Fruit fly (Drosophila melanogaster): ENCODE measurements around the gene CG6845.

The CG6845 gene

DNA sequence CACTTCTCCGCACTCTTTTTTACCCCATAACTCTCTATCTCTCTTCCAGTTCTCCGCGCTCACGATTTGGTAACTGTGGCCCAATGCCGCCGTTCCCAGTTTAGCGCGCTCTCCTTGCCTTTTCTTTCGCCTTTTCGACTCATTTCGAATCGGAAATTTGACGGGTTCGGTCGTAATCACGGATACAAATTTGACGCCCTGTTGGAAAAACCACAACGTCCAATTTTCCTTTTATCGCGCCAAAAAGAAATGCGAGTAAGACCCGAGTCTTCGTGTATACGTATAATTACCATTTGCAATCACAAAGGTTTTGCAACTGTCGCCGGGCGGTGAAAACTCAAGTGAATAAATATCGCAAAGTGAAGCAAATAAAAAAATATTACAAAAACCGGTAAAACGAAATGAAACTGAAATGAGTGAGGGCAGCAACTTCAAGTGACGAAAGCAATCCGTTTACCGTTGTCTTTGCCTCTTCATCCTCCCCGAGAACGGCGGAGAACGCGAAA is 16.9 kb upstream of the CG6845 start, which contains the start of gene Pdk1 (continued):
- peak; percentile 66 for TF ChIP-seq CG13894 (tag; optimal IDR thresholded peaks at IDR 0.05)
- no peak for TF ChIP-seq gsb (GFP tag; IDR thresholded peaks at IDR 0.05)
- TF ChIP-seq NK7.1 (GFP tag; optimal IDR thresholded peaks at IDR 0.05), result no peak
- TF ChIP-seq Fer2 (tag; optimal IDR thresholded peaks at IDR 0.05), result no peak
- peak; percentile 51; the same call in 1 of the 2 replicates for TF ChIP-seq Adf1 (GFP tag; IDR thresholded peaks at IDR 0.05)
- no peak for TF ChIP-seq h (optimal IDR thresholded peaks at IDR 0.05)
- peak; percentile 8 for TF ChIP-seq cwo (GFP tag; optimal IDR thresholded peaks at IDR 0.05)
- peak; percentile 13 for TF ChIP-seq mirr (GFP tag; optimal IDR thresholded peaks at IDR 0.05)
- TF ChIP-seq vnd (GFP tag; IDR thresholded peaks at IDR 0.05; ENCODE audit: partially characterized antibody), result no peak
- TF ChIP-seq klu (GFP tag; IDR thresholded peaks at IDR 0.05), result no peak
- no peak for TF ChIP-seq CG1529 (GFP tag; optimal IDR thresholded peaks at IDR 0.05)
- TF ChIP-seq CG10274 (GFP tag; optimal IDR thresholded peaks at IDR 0.05), result no peak
- TF ChIP-seq CG2712 (tag; optimal IDR thresholded peaks at IDR 0.05), result peak; percentile 25
- no peak for TF ChIP-seq Lhr (GFP tag; optimal IDR thresholded peaks at IDR 0.05)
- TF ChIP-seq abd-A (tag; optimal IDR thresholded peaks at IDR 0.05), result peak; percentile 88
- TF ChIP-seq Bgb (GFP tag; IDR thresholded peaks at IDR 0.05; ENCODE audit: partially characterized antibody), result peak; percentile 71
- no peak for TF ChIP-seq ken (GFP tag; IDR thresholded peaks at IDR 0.05)
- TF ChIP-seq Atf6 (GFP tag; IDR thresholded peaks at IDR 0.05), result no peak
- TF ChIP-seq Asciz (GFP tag; optimal IDR thresholded peaks at IDR 0.05), result no peak
- no peak for TF ChIP-seq CrebB (tag; optimal IDR thresholded peaks at IDR 0.05)
- TF ChIP-seq Bdp1 (GFP tag; optimal IDR thresholded peaks at IDR 0.05), result no peak
- TF ChIP-seq hbn (GFP tag; IDR thresholded peaks at IDR 0.05; ENCODE audit: partially characterized antibody), result 0 out of 2 replicates have a peak, but pooled peaks have one; percentile 17
- TF ChIP-seq gcm (GFP tag; optimal IDR thresholded peaks at IDR 0.05), result no peak
- peak; percentile 33; the same call in 1 of the 3 replicates for TF ChIP-seq Opbp (GFP tag; IDR thresholded peaks at IDR 0.05; ENCODE audit: partially characterized antibody)
- peak; percentile 89 for TF ChIP-seq pros (GFP tag; optimal IDR thresholded peaks at IDR 0.05)
- TF ChIP-seq NC2α (GFP tag; optimal IDR thresholded peaks at IDR 0.05), result peak; percentile 31
- TF ChIP-seq slbo (GFP tag; IDR thresholded peaks at IDR 0.05), result no peak
- TF ChIP-seq Spps (tag; optimal IDR thresholded peaks at IDR 0.05), result no peak
- peak; percentile 60 for TF ChIP-seq ato (GFP tag; IDR thresholded peaks at IDR 0.05; ENCODE audit: partially characterized antibody)
- TF ChIP-seq pho (GFP tag; optimal IDR thresholded peaks at IDR 0.05), result peak; percentile 16
- TF ChIP-seq aop (GFP tag; IDR thresholded peaks at IDR 0.05), result peak; percentile 31; the same call in 1 of the 2 replicates

DNA sequence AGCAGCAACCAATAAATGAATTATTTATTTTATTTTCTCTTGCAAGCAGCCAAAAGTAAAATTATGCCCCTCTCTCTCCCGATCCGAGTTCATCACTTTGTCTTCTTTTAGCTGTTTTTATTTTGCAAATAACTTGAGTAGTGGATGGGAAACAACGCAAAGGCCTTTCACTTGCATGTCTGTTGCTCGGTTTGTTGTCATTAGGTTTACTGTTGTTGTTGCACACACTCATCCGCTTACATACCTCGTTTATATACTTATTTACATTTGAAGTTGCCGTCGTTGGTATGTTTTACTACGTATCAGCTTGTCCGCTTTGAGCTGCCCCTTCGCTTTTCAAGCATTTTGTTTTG is 15.5 kb upstream of the CG6845 start:
- TF ChIP-seq run (tag; optimal IDR thresholded peaks at IDR 0.05) (no peak), CG18764 (GFP tag; optimal IDR thresholded peaks at IDR 0.05) (no peak), Dbx (GFP tag; IDR thresholded peaks at IDR 0.05) (no peak), CG13123 (GFP tag; optimal IDR thresholded peaks at IDR 0.05) (no peak), wor (GFP tag; IDR thresholded peaks at IDR 0.05) (no peak), CG4360 (GFP tag; IDR thresholded peaks at IDR 0.05) (peak; percentile 88), ci (GFP tag; IDR thresholded peaks at IDR 0.05) (0 out of 3 replicates have a peak, but pooled peaks have one; percentile 17), Ets65A (GFP tag) (peak; percentile 29), lbe (GFP tag; optimal IDR thresholded peaks at IDR 0.05) (no peak), bcd (GFP tag; optimal IDR thresholded peaks at IDR 0.05) (no peak), CG2116 (GFP tag; optimal IDR thresholded peaks at IDR 0.05) (no peak), bbx (GFP tag; IDR thresholded peaks at IDR 0.05; ENCODE audit: partially characterized antibody) (no peak), Stat92E (GFP tag; optimal IDR thresholded peaks at IDR 0.05) (peak in 1 of 3 experiments; percentile 36), Blimp-1 (GFP tag; optimal IDR thresholded peaks at IDR 0.05) (peak; percentile 42), fd102C (GFP tag; optimal IDR thresholded peaks at IDR 0.05) (no peak), maf-S (GFP tag; optimal IDR thresholded peaks at IDR 0.05) (no peak), CG12942 (GFP tag; optimal IDR thresholded peaks at IDR 0.05) (no peak), CrebB (tag; optimal IDR thresholded peaks at IDR 0.05) (no peak), eve (GFP tag; optimal IDR thresholded peaks at IDR 0.05) (peak in 1 of 2 experiments; percentile 83), CG13296 (GFP tag; optimal IDR thresholded peaks at IDR 0.05) (no peak)

All from whole organism, embryonic.